Worm (Caenorhabditis elegans) whole organism, late embryonic: ENCODE measurements around the gene dop-4.
A peak's percentile ranks its signal among the peaks of the same experiment; 100 is the strongest.

Source experiments
- ama-1 ChIP-seq: fragments of 150-350 bp; optimal IDR thresholded peaks from 2 replicates; lab custom pipeline; 2014
- che-1 ChIP-seq: sonication (generic microtip); optimal IDR thresholded peaks from 2 replicates; lab custom pipeline; 2016; ENCODE audit warnings: mild to moderate bottlenecking, missing genetic modification characterization, missing compliant biosample characterization
- elt-2 ChIP-seq: sonication (generic microtip); optimal IDR thresholded peaks from 2 replicates; lab custom pipeline; 2016; ENCODE audit warnings: missing genetic modification reagents, missing genetic modification characterization, missing compliant biosample characterization
- nhr-11 ChIP-seq: fragments of 150-350 bp; optimal IDR thresholded peaks from 2 replicates; lab custom pipeline; 2014; ENCODE audit warnings: missing biosample characterization, missing genetic modification characterization
- odd-2 ChIP-seq: sonication (generic microtip); optimal IDR thresholded peaks from 2 replicates; lab custom pipeline; 2017; ENCODE audit warnings: antibody characterized with exemption, mild to moderate bottlenecking, missing genetic modification characterization, missing compliant biosample characterization
- pag-3 ChIP-seq: sonication (generic microtip); optimal IDR thresholded peaks from 2 replicates; lab custom pipeline; 2016; ENCODE audit warnings: missing compliant biosample characterization, missing genetic modification characterization, borderline replicate concordance
- pha-2 ChIP-seq: sonication (generic microtip); optimal IDR thresholded peaks from 2 replicates; lab custom pipeline; 2017; ENCODE audit warnings: mild to moderate bottlenecking, missing genetic modification characterization, missing compliant biosample characterization
- pqm-1 ChIP-seq: sonication (generic microtip); optimal IDR thresholded peaks from 2 replicates; lab custom pipeline; 2016; ENCODE audit warnings: missing genetic modification characterization, missing compliant biosample characterization
- sox-4 ChIP-seq: sonication (generic microtip); optimal IDR thresholded peaks from 2 replicates; lab custom pipeline; 2017; ENCODE audit warnings: mild to moderate bottlenecking, missing genetic modification characterization, inconsistent platforms, missing compliant biosample characterization
- syd-9 ChIP-seq: sonication (generic microtip); optimal IDR thresholded peaks from 2 replicates; lab custom pipeline; 2016; ENCODE audit warnings: mild to moderate bottlenecking, missing genetic modification characterization, moderate library complexity, missing compliant biosample characterization
- tbx-2 ChIP-seq: sonication (generic microtip); optimal IDR thresholded peaks from 2 replicates; lab custom pipeline; 2016; ENCODE audit warnings: missing genetic modification characterization, missing compliant biosample characterization
- tbx-7 ChIP-seq: sonication (generic microtip); optimal IDR thresholded peaks from 2 replicates; lab custom pipeline; 2016; ENCODE audit warnings: missing genotype, missing genetic modification characterization, missing compliant biosample characterization

DNA sequence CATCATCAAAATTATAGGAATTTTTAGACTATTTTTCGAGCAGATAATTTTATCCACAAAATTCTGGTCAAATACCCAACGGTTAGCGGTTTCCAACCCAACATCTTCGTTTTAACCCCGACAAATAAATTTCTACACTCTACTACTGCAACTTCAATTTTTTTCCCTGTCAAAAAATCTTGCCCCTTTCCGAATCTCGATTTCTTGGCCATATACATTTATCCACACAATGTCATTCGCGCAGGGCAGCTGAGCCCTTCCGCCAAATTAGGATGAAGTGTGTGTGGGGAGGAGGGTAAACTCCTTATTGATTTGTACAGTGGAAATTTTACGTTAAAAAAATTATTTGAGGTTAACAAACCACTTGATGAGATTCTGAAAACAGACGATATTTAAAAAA, 49.8 kb downstream of the dop-4 start:
- TF ChIP-seq tbx-7 (tag; lab: Kevin White, UChicago) (no peak), syd-9 (tag; lab: Kevin White, UChicago) (no peak), pag-3 (tag; lab: Kevin White, UChicago) (no peak), sox-4 (tag; lab: Kevin White, UChicago) (no peak), elt-2 (tag; lab: Kevin White, UChicago) (peak; percentile 47), tbx-2 (tag; lab: Kevin White, UChicago) (peak; percentile 74), nhr-11 (tag; lab: Kevin White, UChicago) (no peak), pha-2 (tag; lab: Kevin White, UChicago) (no peak), ama-1 (lab: Kevin White, UChicago) (no peak), odd-2 (tag; lab: Kevin White, UChicago) (no peak), che-1 (tag; lab: Kevin White, UChicago) (no peak), pqm-1 (tag; lab: Kevin White, UChicago) (no peak)
